Fruit fly (Drosophila melanogaster) whole organism, adult: ENCODE results near the gene CG42833.

Experiments used
- CG11617 ChIP-seq: fragments of 200-800 bp; sonication (Bioruptor generic); optimal IDR thresholded peaks from 2 replicates; lab custom pipeline; 2017; ENCODE audit warnings: mild to moderate bottlenecking, missing biosample characterization, missing genetic modification reagents, missing genetic modification characterization
- CG12768 ChIP-seq: fragments of 200-800 bp; sonication (Bioruptor generic); optimal IDR thresholded peaks from 2 replicates; lab custom pipeline; 2017; ENCODE audit warnings: missing biosample characterization, missing genetic modification characterization, mild to moderate bottlenecking, moderate library complexity, missing genetic modification reagents
- CG7101 ChIP-seq: fragments of 200-800 bp; sonication (Bioruptor generic); optimal IDR thresholded peaks from 2 replicates; lab custom pipeline; 2018; ENCODE audit warnings: missing biosample characterization, mild to moderate bottlenecking, missing genetic modification characterization, moderate library complexity
- Clk ChIP-seq: fragments of 200-800 bp; sonication (Bioruptor generic); optimal IDR thresholded peaks from 2 replicates; lab custom pipeline; 2017; ENCODE audit warnings: missing biosample characterization, missing genetic modification characterization
- Crg-1 ChIP-seq: fragments of 200-800 bp; sonication (Bioruptor generic); optimal IDR thresholded peaks from 2 replicates; lab custom pipeline; 2016; ENCODE audit warnings: missing biosample characterization, missing genetic modification characterization
- bab1 ChIP-seq: fragments of 200-800 bp; sonication (Bioruptor generic); optimal IDR thresholded peaks from 3 replicates; lab custom pipeline; 2019; ENCODE audit warnings: missing biosample characterization, mild to moderate bottlenecking, missing genetic modification characterization, moderate library complexity
- cnc ChIP-seq, 2 experiments: fragments of >200 bp; optimal IDR thresholded peaks; 2 replicates each; lab custom pipeline; 2017
- kay ChIP-seq: fragments of 200-800 bp; sonication (Bioruptor generic); peaks from one replicate; lab custom pipeline; 2016; ENCODE audit warnings: missing biosample characterization, missing genetic modification characterization, borderline replicate concordance
- toe ChIP-seq: fragments of 200-800 bp; sonication (Bioruptor generic); optimal IDR thresholded peaks from 2 replicates; lab custom pipeline; 2016; ENCODE audit warnings: missing biosample characterization, missing genetic modification characterization

DNA sequence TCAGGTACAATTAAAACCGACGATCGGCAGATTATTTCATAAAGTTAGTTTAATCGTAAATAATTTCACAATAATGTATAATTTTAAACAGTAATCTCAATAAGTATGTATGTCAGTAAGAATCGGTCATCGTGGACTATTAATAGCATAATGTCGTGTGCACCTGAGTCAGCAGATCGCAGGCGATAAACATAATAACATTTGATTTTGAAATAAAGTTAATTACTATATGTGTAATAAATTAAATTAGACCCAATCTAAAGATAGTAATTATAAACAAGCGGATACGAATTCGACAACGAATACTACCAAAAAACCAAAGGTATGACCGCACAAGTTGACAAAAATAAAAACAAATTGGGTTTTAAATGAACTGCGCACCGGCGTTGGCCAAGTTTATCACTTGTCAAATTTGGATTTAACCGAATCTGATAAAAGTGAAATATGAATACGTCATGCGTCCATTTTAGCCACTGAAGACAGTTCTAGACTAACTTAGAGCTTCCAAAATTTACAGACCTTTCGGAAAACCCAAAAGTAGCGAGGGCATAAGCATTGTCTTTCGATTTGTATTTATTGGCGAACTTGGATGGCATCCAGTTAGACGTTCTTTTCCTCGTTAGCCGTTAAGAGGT is 7.2 kb downstream of the CG42833 start, which contains the start of gene CG6996:
- TF ChIP-seq Crg-1 (GFP tag; lab: Kevin White, UChicago) (no peak), CG7101 (tag; lab: Kevin White, UChicago) (no peak), bab1 (GFP tag; lab: Kevin White, UChicago) (no peak), kay (peak; percentile 57), CG12768 (GFP tag; lab: Kevin White, UChicago) (no peak), CG11617 (GFP tag; lab: Kevin White, UChicago) (no peak), toe (GFP tag; lab: Kevin White, UChicago) (no peak), cnc (optimal IDR thresholded peaks at IDR 0.05; lab: Kevin White, UChicago) (no peak), Clk (GFP tag; lab: Kevin White, UChicago) (no peak)
